Worm (Caenorhabditis elegans) whole organism, L3 larva: Measurements from ENCODE around the gene myo-6.

Experiments used
- ceh-16 ChIP-seq: sonication (generic microtip); optimal IDR thresholded peaks from 2 replicates; lab custom pipeline; 2017; ENCODE audit warnings: missing biosample characterization, missing genetic modification characterization
- daf-12 ChIP-seq: fragments of 150-350 bp; optimal IDR thresholded peaks from 2 replicates; lab custom pipeline; 2014; ENCODE audit warnings: missing biosample characterization, missing genetic modification reagents, missing genetic modification characterization
- fos-1 ChIP-seq: fragments of 150-350 bp; optimal IDR thresholded peaks from 2 replicates; lab custom pipeline; 2014; ENCODE audit warnings: missing biosample characterization, missing genetic modification characterization
- mdl-1 ChIP-seq: fragments of 150-350 bp; optimal IDR thresholded peaks from 2 replicates; lab custom pipeline; 2014; ENCODE audit warnings: missing biosample characterization, missing genetic modification characterization
- nfya-1 ChIP-seq: sonication (generic microtip); optimal IDR thresholded peaks from 2 replicates; lab custom pipeline; 2017; ENCODE audit warnings: missing genetic modification characterization, mild to moderate bottlenecking, missing compliant biosample characterization, antibody characterized with exemption, moderate library complexity; ENCODE audit not compliant: insufficient read depth
- pqm-1 ChIP-seq: fragments of 150-350 bp; optimal IDR thresholded peaks from 2 replicates; lab custom pipeline; 2017; ENCODE audit warnings: missing biosample characterization, missing genetic modification characterization, inconsistent platforms
- tbx-2 ChIP-seq: sonication (generic microtip); optimal IDR thresholded peaks from 2 replicates; lab custom pipeline; 2016; ENCODE audit warnings: mild to moderate bottlenecking, missing genetic modification characterization, missing compliant biosample characterization
- ztf-4 ChIP-seq: fragments of 150-350 bp; optimal IDR thresholded peaks from 2 replicates; lab custom pipeline; 2014; ENCODE audit warnings: missing biosample characterization, missing genetic modification characterization

DNA sequence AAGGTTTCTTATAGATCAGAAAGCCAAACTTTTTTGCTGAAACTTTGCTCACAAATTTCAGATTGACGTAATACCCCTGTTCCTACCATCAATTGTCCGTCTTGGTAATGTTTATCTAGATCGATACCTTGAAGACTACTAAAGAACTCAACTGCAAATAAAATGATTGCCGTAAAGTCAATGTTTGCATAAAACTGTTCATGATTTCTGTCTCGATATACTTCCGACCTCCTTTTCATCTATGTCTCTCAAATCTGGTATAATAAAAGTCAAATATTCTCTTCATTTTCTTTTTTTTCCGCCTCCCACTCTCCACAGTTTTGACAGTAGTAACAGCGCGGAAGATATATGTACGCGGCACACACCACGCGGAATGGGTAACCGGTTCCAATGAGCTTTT is 4.1 kb upstream of the myo-6 start, which contains the start of gene nas-1:
- TF ChIP-seq daf-12 (tag; lab: Kevin White, UChicago) (no peak), nfya-1 (tag; lab: Kevin White, UChicago) (no peak), tbx-2 (tag; lab: Kevin White, UChicago) (no peak), pqm-1 (tag; lab: Kevin White, UChicago) (no peak), ztf-4 (no peak), mdl-1 (tag; lab: Kevin White, UChicago) (no peak), ceh-16 (tag; lab: Kevin White, UChicago) (no peak), fos-1 (tag; lab: Kevin White, UChicago) (no peak)
